Fruit fly (Drosophila melanogaster): Measurements from ENCODE around the gene Nca.
A peak's percentile ranks its signal among the peaks of the same experiment; 100 is the strongest.

Gene Nca

dm6 chr3L:19994015-19994414 lies 2.3 kb downstream of the Nca start:
- no peak for TF ChIP-seq CG1621 (tag; optimal IDR thresholded peaks at IDR 0.05)
- TF ChIP-seq eg (GFP tag; IDR thresholded peaks at IDR 0.05), result no peak
- TF ChIP-seq svp (GFP tag), result no peak
- no peak for TF ChIP-seq OdsH (GFP tag; optimal IDR thresholded peaks at IDR 0.05)
- TF ChIP-seq pdm3 (GFP tag; optimal IDR thresholded peaks at IDR 0.05), result no peak
- TF ChIP-seq CG6276 (GFP tag; optimal IDR thresholded peaks at IDR 0.05), result no peak
- no peak for TF ChIP-seq Hr4 (GFP tag; optimal IDR thresholded peaks at IDR 0.05)
- no peak for TF ChIP-seq Hr39 (GFP tag; optimal IDR thresholded peaks at IDR 0.05)
- TF ChIP-seq CG6163 (GFP tag; IDR thresholded peaks at IDR 0.05), result no peak
- TF ChIP-seq spab (GFP tag; optimal IDR thresholded peaks at IDR 0.05), result no peak
- TF ChIP-seq CG8119 (GFP tag; IDR thresholded peaks at IDR 0.05), result no peak
- TF ChIP-seq dac (GFP tag; optimal IDR thresholded peaks at IDR 0.05), result no peak
- no peak for TF ChIP-seq ss (GFP tag; optimal IDR thresholded peaks at IDR 0.05)
- no peak for TF ChIP-seq Sox14 (GFP tag; optimal IDR thresholded peaks at IDR 0.05)
- no peak for TF ChIP-seq CG4318 (GFP tag; optimal IDR thresholded peaks at IDR 0.05)
- TF ChIP-seq fd85E (GFP tag; optimal IDR thresholded peaks at IDR 0.05), result no peak
- no peak for TF ChIP-seq vri (GFP tag; optimal IDR thresholded peaks at IDR 0.05)

- no peak for TF ChIP-seq esn (GFP tag; optimal IDR thresholded peaks at IDR 0.05)
- TF ChIP-seq CG11902 (GFP tag; optimal IDR thresholded peaks at IDR 0.05), result no peak
- TF ChIP-seq spab (GFP tag; optimal IDR thresholded peaks at IDR 0.05), result no peak
- TF ChIP-seq Eip78C (GFP tag), result peak; percentile 68
- TF ChIP-seq Met (GFP tag; optimal IDR thresholded peaks at IDR 0.05), result no peak
- TF ChIP-seq CG10631 (GFP tag; optimal IDR thresholded peaks at IDR 0.05), result no peak
- TF ChIP-seq CG11294 (GFP tag; IDR thresholded peaks at IDR 0.05), result no peak
- TF ChIP-seq net (GFP tag; optimal IDR thresholded peaks at IDR 0.05), result no peak
These were observed 8.5 kb downstream of the Nca start, which contains the start of the genes Tom20 and Gabat for dm6 chr3L:20000081-20000736. Gene Tom20, plus strand, starts transcription at chr3L:20000644. Gene Gabat, minus strand, starts transcription at chr3L:20000686.

dm6 chr3L:20000878-20001640 lies 9.4 kb downstream of the Nca start:
- peak; percentile 26 for TF ChIP-seq Eip78C (GFP tag)
- TF ChIP-seq spab (GFP tag; optimal IDR thresholded peaks at IDR 0.05), result no peak

dm6 chr3L:20002482-20003234 lies 11.0 kb downstream of the Nca start, which contains the start of gene CG7668:
Gene CG7668, plus strand, starts transcription at chr3L:20002736.
- peak; percentile 87 for TF ChIP-seq CG10669 (GFP tag; optimal IDR thresholded peaks at IDR 0.05)
- peak; percentile 82 for TF ChIP-seq CG8319 (GFP tag; optimal IDR thresholded peaks at IDR 0.05)
- peak; percentile 57 for TF ChIP-seq dac (GFP tag; optimal IDR thresholded peaks at IDR 0.05)
- no peak; the same call in 2 of the 3 replicates for TF ChIP-seq eg (GFP tag; IDR thresholded peaks at IDR 0.05)
- peak; percentile 88 for TF ChIP-seq Ets21C (GFP tag; optimal IDR thresholded peaks at IDR 0.05)
- peak; percentile 84 for TF ChIP-seq Gug (GFP tag; IDR thresholded peaks at IDR 0.05)
- peak; percentile 91 for TF ChIP-seq dsx (GFP tag; optimal IDR thresholded peaks at IDR 0.05; ENCODE audit: poor library complexity, severe bottlenecking)
- TF ChIP-seq pdm3 (GFP tag; optimal IDR thresholded peaks at IDR 0.05), result peak; percentile 92
- TF ChIP-seq CG4318 (GFP tag; optimal IDR thresholded peaks at IDR 0.05), result peak; percentile 68
- no peak for TF ChIP-seq Hr38 (GFP tag; optimal IDR thresholded peaks at IDR 0.05)
- TF ChIP-seq CG31627 (GFP tag; optimal IDR thresholded peaks at IDR 0.05), result peak; percentile 94
- peak; percentile 80 to 88 for TF ChIP-seq ss (GFP tag; optimal IDR thresholded peaks at IDR 0.05)
- peak; percentile 92 for TF ChIP-seq net (GFP tag; optimal IDR thresholded peaks at IDR 0.05)
- TF ChIP-seq Sox102F (GFP tag; optimal IDR thresholded peaks at IDR 0.05), result peak; percentile 91
- TF ChIP-seq Sox14 (GFP tag; optimal IDR thresholded peaks at IDR 0.05), result peak; percentile 92
- peak; percentile 89 for TF ChIP-seq CG1621 (tag; optimal IDR thresholded peaks at IDR 0.05)
- peak; percentile 84 for TF ChIP-seq Lpt (GFP tag; optimal IDR thresholded peaks at IDR 0.05)
- peak; percentile 92 for TF ChIP-seq CG3032 (tag; optimal IDR thresholded peaks at IDR 0.05)
- peak; percentile 75 for TF ChIP-seq CG6854 (GFP tag; optimal IDR thresholded peaks at IDR 0.05)
- peak; percentile 89 for TF ChIP-seq achi (GFP tag; optimal IDR thresholded peaks at IDR 0.05)
- TF ChIP-seq spab (GFP tag; optimal IDR thresholded peaks at IDR 0.05), result peak; percentile 81
- no peak; the same call in 2 of the 3 replicates for TF ChIP-seq CG6163 (GFP tag; IDR thresholded peaks at IDR 0.05)
- peak; percentile 41 for TF ChIP-seq fd85E (GFP tag; optimal IDR thresholded peaks at IDR 0.05)
- TF ChIP-seq lz (GFP tag; optimal IDR thresholded peaks at IDR 0.05), result peak; percentile 93
- TF ChIP-seq fd59A (GFP tag; optimal IDR thresholded peaks at IDR 0.05), result peak; percentile 79
- TF ChIP-seq acj6 (GFP tag; optimal IDR thresholded peaks at IDR 0.05), result peak; percentile 94
- TF ChIP-seq CG11762 (GFP tag; optimal IDR thresholded peaks at IDR 0.05; ENCODE audit: insufficient read depth), result peak; percentile 85
- TF ChIP-seq CG8632 (GFP tag; optimal IDR thresholded peaks at IDR 0.05), result peak; percentile 90

Data from whole organism, prepupa.